Worm (Caenorhabditis elegans): Measurements from ENCODE around the gene cls-3.

The cls-3 gene

ce11 chrIII:9176008-9176407 is 14.9 kb downstream of the cls-3 start:
- TF ChIP-seq atf-7 (tag; optimal IDR thresholded peaks at IDR 0.05) = no peak
- no peak for TF ChIP-seq snpc-4 (GFP tag; optimal IDR thresholded peaks at IDR 0.05)
- no peak for TF ChIP-seq snpc-4 (tag; optimal IDR thresholded peaks at IDR 0.05)
- peak; percentile 47 for TF ChIP-seq nhr-80 (tag; optimal IDR thresholded peaks at IDR 0.05)
- TF ChIP-seq him-1 (tag; optimal IDR thresholded peaks at IDR 0.05) = no peak
- TF ChIP-seq hmg-1.2 (GFP tag; IDR thresholded peaks at IDR 0.05) = peak; percentile 77; the same call in 1 of the 2 replicates

- TF ChIP-seq bed-2 (GFP tag; IDR thresholded peaks at IDR 0.05) (no peak), ceh-58 (GFP tag; IDR thresholded peaks at IDR 0.05) (no peak), F33H1.4 (GFP tag; IDR thresholded peaks at IDR 0.05) (no peak), B0035.1 (tag; optimal IDR thresholded peaks at IDR 0.05) (no peak), ztf-22 (GFP tag; optimal IDR thresholded peaks at IDR 0.05) (no peak), nhr-179 (tag; optimal IDR thresholded peaks at IDR 0.05) (no peak), aptf-3 (GFP tag; IDR thresholded peaks at IDR 0.05) (no peak), F57C9.4 (tag; optimal IDR thresholded peaks at IDR 0.05) (no peak), madf-10 (tag; optimal IDR thresholded peaks at IDR 0.05) (no peak), snpc-3.4 (tag; optimal IDR thresholded peaks at IDR 0.05) (no peak), aptf-2 (GFP tag; conservative IDR thresholded peaks at IDR 0.05) (no peak), unc-62 (GFP tag; optimal IDR thresholded peaks at IDR 0.05) (no peak), nhr-27 (tag; optimal IDR thresholded peaks at IDR 0.05) (no peak), nfya-2 (GFP tag; IDR thresholded peaks at IDR 0.05) (no peak)
Observed at ce11 chrIII:9173239-9173638, 17.7 kb downstream of the cls-3 start.

- TF ChIP-seq nfya-2 (GFP tag; IDR thresholded peaks at IDR 0.05) = no peak
- TF ChIP-seq dpff-1 (tag; optimal IDR thresholded peaks at IDR 0.05) = no peak
- no peak for TF ChIP-seq lin-26 (GFP tag; IDR thresholded peaks at IDR 0.05)
- no peak for TF ChIP-seq ama-1 (optimal IDR thresholded peaks at IDR 0.05)
- no peak for TF ChIP-seq ama-1 (GFP tag; optimal IDR thresholded peaks at IDR 0.05)
- no peak for TF ChIP-seq dox-1 (GFP tag; IDR thresholded peaks at IDR 0.05)
- TF ChIP-seq sptf-2 (GFP tag; optimal IDR thresholded peaks at IDR 0.05) = no peak
- no peak for TF ChIP-seq hmg-1.2 (GFP tag; IDR thresholded peaks at IDR 0.05)
- TF ChIP-seq ceh-40 (GFP tag; IDR thresholded peaks at IDR 0.05) = no peak
Observed at ce11 chrIII:9172702-9173101, 18.2 kb downstream of the cls-3 start, which contains the start of gene ina-1. TSS of gene ina-1 (minus strand) at chrIII:9172802.

- no peak for TF ChIP-seq ztf-22 (GFP tag; optimal IDR thresholded peaks at IDR 0.05)
- TF ChIP-seq F55B11.4 (tag; optimal IDR thresholded peaks at IDR 0.05; ENCODE audit: borderline replicate concordance, insufficient read depth) = no peak
- TF ChIP-seq mes-4 (tag; optimal IDR thresholded peaks at IDR 0.05) = no peak
- no peak for TF ChIP-seq F23B12.7 (tag; optimal IDR thresholded peaks at IDR 0.05; ENCODE audit: insufficient read depth)
- no peak for TF ChIP-seq let-526 (GFP tag; IDR thresholded peaks at IDR 0.05)
- no peak for TF ChIP-seq hrde-1 (tag; optimal IDR thresholded peaks at IDR 0.05; ENCODE audit: borderline replicate concordance)
- TF ChIP-seq zfh-2 (GFP tag; conservative IDR thresholded peaks at IDR 0.05) = no peak
- TF ChIP-seq dox-1 (GFP tag; IDR thresholded peaks at IDR 0.05) = no peak
- TF ChIP-seq ets-4 (GFP tag; optimal IDR thresholded peaks at IDR 0.05) = no peak
- TF ChIP-seq ccch-3 (GFP tag; optimal IDR thresholded peaks at IDR 0.05) = no peak
- no peak for TF ChIP-seq nfya-1 (tag; optimal IDR thresholded peaks at IDR 0.05; ENCODE audit: borderline replicate concordance, insufficient read depth)
- no peak for TF ChIP-seq K12H6.12 (tag; optimal IDR thresholded peaks at IDR 0.05)
- no peak for TF ChIP-seq nhr-179 (tag; optimal IDR thresholded peaks at IDR 0.05)
- TF ChIP-seq mxl-1 (tag; optimal IDR thresholded peaks at IDR 0.05) = no peak
Observed at ce11 chrIII:9162634-9163118, 28.2 kb downstream of the cls-3 start, which contains the start of gene dgk-3. TSS of gene dgk-3 (plus strand) at chrIII:9163068.
